Worm (Caenorhabditis elegans): Measurements from ENCODE around the gene grl-17.

The grl-17 gene

DNA sequence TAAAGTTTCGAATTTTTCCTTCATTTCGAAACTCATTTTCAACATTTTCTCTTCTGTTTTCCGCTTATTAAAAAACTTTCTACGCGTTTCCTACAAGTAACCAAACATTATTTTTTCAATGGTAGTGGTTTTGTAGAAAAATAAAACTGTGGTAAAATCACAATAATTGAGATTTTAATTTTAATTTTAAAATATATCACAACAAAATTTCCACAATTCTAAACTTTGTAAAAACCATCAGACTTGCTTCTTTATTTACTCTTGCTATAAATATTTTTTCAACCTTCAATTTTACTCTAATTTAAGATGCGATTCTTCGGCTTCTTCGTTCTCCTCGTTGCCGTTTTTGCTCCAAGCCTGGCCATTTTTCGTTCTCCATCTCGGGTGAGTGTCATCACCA, 24.2 kb upstream of the grl-17 start, which contains the start of gene F53F4.17:
Gene F53F4.17, plus strand, starts transcription at position 301 of the 400 bp plus-strand sequence.
- TF ChIP-seq tra-4 (tag; optimal IDR thresholded peaks at IDR 0.05) (no peak), scrt-1 (GFP tag; IDR thresholded peaks at IDR 0.05) (no peak), ceh-36 (tag; optimal IDR thresholded peaks at IDR 0.05) (no peak)

DNA sequence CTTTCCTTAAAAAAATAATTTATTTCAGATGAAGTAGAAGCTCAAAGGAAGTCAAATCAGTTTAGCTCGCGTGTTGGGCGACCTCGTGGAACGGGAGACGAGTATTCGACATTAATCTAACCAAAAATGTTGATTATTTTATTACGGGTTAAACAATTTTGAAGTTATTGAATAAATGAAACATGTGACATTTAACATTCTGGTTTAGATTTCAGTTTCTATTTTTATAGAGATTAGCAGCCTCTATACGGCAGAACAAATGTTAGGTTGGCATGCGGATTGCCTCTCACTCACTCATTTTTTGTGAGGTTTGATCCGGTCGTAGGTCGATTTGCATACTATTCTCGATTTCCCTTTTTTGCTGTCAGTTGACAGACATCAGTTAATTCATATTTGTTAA, 20.7 kb upstream of the grl-17 start, which contains the start of gene F53F4.1:
Gene F53F4.1, plus strand, starts transcription at position 301 of the 400 bp plus-strand sequence.
- TF ChIP-seq scrt-1 (GFP tag; IDR thresholded peaks at IDR 0.05) = no peak

DNA sequence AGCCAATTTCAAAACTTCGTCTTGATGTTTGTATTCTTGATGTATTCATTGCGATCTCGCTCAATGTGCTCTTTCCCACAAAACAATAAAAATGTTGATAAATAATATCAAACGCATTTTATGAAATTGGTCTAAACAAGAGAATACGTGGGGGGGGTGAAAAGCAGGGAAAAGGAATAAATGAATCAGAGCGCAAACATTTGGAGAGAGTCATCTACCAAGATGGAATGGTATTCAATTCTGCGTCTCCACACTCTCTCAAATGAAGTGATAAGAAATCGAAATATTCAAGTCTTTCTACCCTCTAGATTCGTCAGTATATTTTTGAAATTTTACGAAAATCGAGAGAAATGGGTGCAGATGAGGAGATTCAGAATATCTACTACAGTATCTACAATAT, 17.0 kb upstream of the grl-17 start, which contains the start of gene C50B8.5:
Gene C50B8.5, plus strand, starts transcription at position 273 of the 400 bp plus-strand sequence.
- no peak for TF ChIP-seq aly-1 (tag; optimal IDR thresholded peaks at IDR 0.05)
- no peak for TF ChIP-seq ama-1 (optimal IDR thresholded peaks at IDR 0.05)
- TF ChIP-seq hnd-1 (tag; optimal IDR thresholded peaks at IDR 0.05) = no peak
- no peak for TF ChIP-seq ceh-13 (GFP tag; optimal IDR thresholded peaks at IDR 0.05)
- TF ChIP-seq flt-1 (GFP tag; IDR thresholded peaks at IDR 0.05) = no peak
- no peak for TF ChIP-seq tbx-11 (GFP tag; IDR thresholded peaks at IDR 0.05)
- TF ChIP-seq tbx-37 (GFP tag; conservative IDR thresholded peaks at IDR 0.05) = no peak
- TF ChIP-seq pes-1 (GFP tag; IDR thresholded peaks at IDR 0.05) = no peak
- TF ChIP-seq tra-4 (tag; optimal IDR thresholded peaks at IDR 0.05) = no peak
- no peak for TF ChIP-seq B0310.2 (tag; optimal IDR thresholded peaks at IDR 0.05)
- TF ChIP-seq ets-7 (tag; optimal IDR thresholded peaks at IDR 0.05) = no peak

DNA sequence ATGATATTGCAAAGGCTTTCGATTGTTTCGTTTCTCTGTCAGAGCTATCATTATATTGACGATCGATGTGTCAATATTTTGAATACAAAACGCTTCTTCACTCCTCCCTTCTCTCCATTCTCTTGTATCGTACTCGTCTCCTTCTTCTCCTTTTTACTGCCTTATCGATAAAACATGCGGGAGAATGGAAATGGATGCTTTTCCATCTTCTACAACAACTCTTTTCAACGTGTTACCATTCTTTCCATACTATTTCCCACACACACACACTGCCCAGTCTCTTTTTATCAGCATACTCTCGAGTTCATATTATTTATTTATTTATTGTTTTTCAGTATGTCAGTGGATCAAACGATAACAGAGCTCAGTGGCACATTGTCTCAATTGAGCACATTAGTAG, 14.9 kb upstream of the grl-17 start, which contains the start of gene C50B8.6:
Gene C50B8.6, plus strand, starts transcription at position 336 of the 400 bp plus-strand sequence.
- TF ChIP-seq ceh-13 (GFP tag; optimal IDR thresholded peaks at IDR 0.05) = no peak
- TF ChIP-seq hmg-4 (GFP tag; optimal IDR thresholded peaks at IDR 0.05) = no peak
- no peak for TF ChIP-seq aly-1 (tag; optimal IDR thresholded peaks at IDR 0.05)
- TF ChIP-seq flt-1 (GFP tag; IDR thresholded peaks at IDR 0.05) = no peak
- TF ChIP-seq ceh-36 (tag; optimal IDR thresholded peaks at IDR 0.05) = no peak
- TF ChIP-seq scrt-1 (GFP tag; IDR thresholded peaks at IDR 0.05) = no peak
- TF ChIP-seq hnd-1 (tag; optimal IDR thresholded peaks at IDR 0.05) = no peak
- TF ChIP-seq ets-7 (tag; optimal IDR thresholded peaks at IDR 0.05) = no peak
- no peak for TF ChIP-seq tbx-11 (GFP tag; IDR thresholded peaks at IDR 0.05)
- TF ChIP-seq tbx-37 (GFP tag; conservative IDR thresholded peaks at IDR 0.05) = no peak
- no peak for TF ChIP-seq hmbx-1 (tag; optimal IDR thresholded peaks at IDR 0.05)
- no peak for TF ChIP-seq ama-1 (optimal IDR thresholded peaks at IDR 0.05)
- TF ChIP-seq B0310.2 (tag; optimal IDR thresholded peaks at IDR 0.05) = no peak
- no peak for TF ChIP-seq tra-4 (tag; optimal IDR thresholded peaks at IDR 0.05)

DNA sequence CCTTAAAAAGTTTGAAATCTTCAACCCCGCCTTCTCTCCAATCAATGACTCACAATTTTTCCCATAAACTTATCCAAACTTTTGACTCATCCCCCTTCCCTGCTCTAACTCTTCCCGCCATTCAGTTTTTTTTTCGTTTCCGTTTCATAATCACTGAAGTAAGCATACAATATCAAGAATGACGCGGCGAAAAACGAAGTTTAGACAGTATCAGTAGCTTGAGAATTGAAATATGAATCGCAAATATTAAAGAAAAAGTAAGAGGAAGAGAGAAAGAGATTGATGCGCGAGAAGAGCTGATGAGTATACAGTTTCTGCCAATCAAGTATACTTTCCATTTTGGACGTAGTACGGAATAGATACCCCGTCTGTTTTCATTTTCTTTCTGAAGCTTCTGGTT, 13.7 kb upstream of the grl-17 start:
- no peak for TF ChIP-seq sea-1 (GFP tag; conservative IDR thresholded peaks at IDR 0.05)
- TF ChIP-seq ceh-36 (tag; optimal IDR thresholded peaks at IDR 0.05) = no peak
- no peak for TF ChIP-seq aly-1 (tag; optimal IDR thresholded peaks at IDR 0.05)
- TF ChIP-seq tbx-11 (GFP tag; IDR thresholded peaks at IDR 0.05) = no peak
- TF ChIP-seq flt-1 (GFP tag; IDR thresholded peaks at IDR 0.05) = no peak
- TF ChIP-seq ets-7 (tag; optimal IDR thresholded peaks at IDR 0.05) = no peak
- no peak for TF ChIP-seq hnd-1 (tag; optimal IDR thresholded peaks at IDR 0.05)
- TF ChIP-seq ceh-13 (GFP tag; optimal IDR thresholded peaks at IDR 0.05) = no peak
- TF ChIP-seq F13C5.2 (tag; optimal IDR thresholded peaks at IDR 0.05) = no peak
- no peak for TF ChIP-seq B0310.2 (tag; optimal IDR thresholded peaks at IDR 0.05)
- TF ChIP-seq ama-1 (optimal IDR thresholded peaks at IDR 0.05) = no peak

DNA sequence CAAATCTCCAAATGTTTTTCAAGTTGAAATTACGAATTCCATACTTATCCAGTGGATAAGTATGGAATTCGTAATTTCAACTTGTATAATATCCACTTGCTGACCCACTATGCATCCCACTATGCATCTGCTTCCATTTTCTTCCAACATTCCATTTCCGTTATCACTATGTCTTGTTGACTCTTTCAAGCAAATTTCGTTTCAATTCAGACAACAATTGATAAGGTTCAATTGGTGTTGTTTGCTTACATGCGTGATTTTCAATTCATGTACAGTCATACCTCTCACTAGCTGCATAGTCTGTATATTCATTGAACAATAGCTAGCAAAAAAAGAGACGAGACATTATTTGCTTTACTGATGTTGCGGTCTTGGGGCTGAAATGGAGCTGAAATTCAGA, 13.1 kb upstream of the grl-17 start:
- TF ChIP-seq scrt-1 (GFP tag; IDR thresholded peaks at IDR 0.05) (no peak), sea-1 (GFP tag; conservative IDR thresholded peaks at IDR 0.05) (no peak), hnd-1 (tag; optimal IDR thresholded peaks at IDR 0.05) (no peak), pes-1 (GFP tag; IDR thresholded peaks at IDR 0.05) (no peak), tbx-11 (GFP tag; IDR thresholded peaks at IDR 0.05) (no peak), tra-4 (tag; optimal IDR thresholded peaks at IDR 0.05) (no peak), tbx-37 (GFP tag; conservative IDR thresholded peaks at IDR 0.05) (no peak), flt-1 (GFP tag; IDR thresholded peaks at IDR 0.05) (no peak), ceh-36 (tag; optimal IDR thresholded peaks at IDR 0.05) (no peak), ceh-13 (GFP tag; optimal IDR thresholded peaks at IDR 0.05) (no peak), hmbx-1 (tag; optimal IDR thresholded peaks at IDR 0.05) (no peak)

DNA sequence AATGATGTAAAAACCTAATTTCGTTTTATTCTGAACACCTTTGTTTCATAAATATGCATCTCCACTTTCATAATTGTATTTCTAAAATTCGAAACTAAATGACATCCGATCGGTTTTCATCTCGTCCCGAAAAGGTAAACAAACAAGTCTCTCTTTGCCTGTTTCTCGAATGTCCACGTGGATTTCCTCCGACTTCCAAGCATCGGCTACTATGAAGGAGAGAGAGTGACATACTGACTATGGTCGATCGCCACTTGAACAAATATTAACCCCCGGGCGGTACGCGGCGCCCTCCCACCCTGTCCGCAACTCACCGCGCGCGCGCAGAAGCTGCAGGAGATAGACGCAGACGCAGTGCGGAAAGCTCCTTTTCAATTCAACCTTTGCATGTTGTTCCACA, 12.1 kb upstream of the grl-17 start:
- no peak for TF ChIP-seq ceh-13 (GFP tag; optimal IDR thresholded peaks at IDR 0.05)
- TF ChIP-seq tra-4 (tag; optimal IDR thresholded peaks at IDR 0.05) = no peak
- TF ChIP-seq hmg-4 (GFP tag; optimal IDR thresholded peaks at IDR 0.05) = no peak
- no peak for TF ChIP-seq hnd-1 (tag; optimal IDR thresholded peaks at IDR 0.05)
- no peak for TF ChIP-seq tbx-11 (GFP tag; IDR thresholded peaks at IDR 0.05)
- no peak for TF ChIP-seq B0310.2 (tag; optimal IDR thresholded peaks at IDR 0.05)
- no peak for TF ChIP-seq ceh-36 (tag; optimal IDR thresholded peaks at IDR 0.05)
- no peak for TF ChIP-seq pes-1 (GFP tag; IDR thresholded peaks at IDR 0.05)
- TF ChIP-seq ets-7 (tag; optimal IDR thresholded peaks at IDR 0.05) = no peak

DNA sequence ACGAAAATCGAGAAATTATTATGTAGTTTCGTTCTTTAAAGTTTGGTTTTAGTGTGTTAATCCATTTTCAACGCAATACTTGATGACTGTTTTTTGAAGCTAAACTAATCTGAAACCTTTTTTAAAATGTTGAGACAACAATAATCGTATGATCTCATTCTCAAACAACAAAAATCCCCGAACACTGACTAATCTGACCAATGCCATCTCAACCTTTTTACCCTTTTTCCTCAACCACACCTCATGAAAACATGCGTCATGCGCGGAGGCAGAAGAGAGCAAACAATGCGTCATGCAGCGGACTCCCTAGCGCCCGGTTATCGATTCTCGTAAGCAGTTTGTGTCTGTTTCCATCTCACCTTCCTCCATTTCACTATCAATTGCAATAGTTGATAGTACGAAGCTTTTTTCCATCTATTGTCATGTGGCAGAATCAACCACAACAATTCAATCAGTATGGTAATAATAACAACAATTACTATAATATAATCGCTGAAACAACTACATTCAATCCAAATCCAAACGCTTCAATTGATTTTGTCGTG, 8.0 kb upstream of the grl-17 start, which contains the start of gene C50B8.4:
Gene C50B8.4, plus strand, starts transcription at position 299 of the 545 bp plus-strand sequence.
- TF ChIP-seq ets-7 (tag; optimal IDR thresholded peaks at IDR 0.05) (no peak), F13C5.2 (tag; optimal IDR thresholded peaks at IDR 0.05) (no peak), flt-1 (GFP tag; IDR thresholded peaks at IDR 0.05) (no peak), ceh-13 (GFP tag; optimal IDR thresholded peaks at IDR 0.05) (no peak), hmbx-1 (tag; optimal IDR thresholded peaks at IDR 0.05) (no peak), tbx-37 (GFP tag; conservative IDR thresholded peaks at IDR 0.05) (no peak), hnd-1 (tag; optimal IDR thresholded peaks at IDR 0.05) (no peak), ceh-36 (tag; optimal IDR thresholded peaks at IDR 0.05) (no peak), hmg-4 (GFP tag; optimal IDR thresholded peaks at IDR 0.05) (no peak), aly-1 (tag; optimal IDR thresholded peaks at IDR 0.05) (no peak), pes-1 (GFP tag; IDR thresholded peaks at IDR 0.05) (no peak), sea-1 (GFP tag; conservative IDR thresholded peaks at IDR 0.05) (no peak), tra-4 (tag; optimal IDR thresholded peaks at IDR 0.05) (no peak), tbx-11 (GFP tag; IDR thresholded peaks at IDR 0.05) (no peak), B0310.2 (tag; optimal IDR thresholded peaks at IDR 0.05) (no peak), ama-1 (optimal IDR thresholded peaks at IDR 0.05) (no peak)
